Fruit fly (Drosophila melanogaster): ENCODE measurements around the gene Pde6.

dm6 chr3R:14477877-14478437 lies 80.1 kb downstream of the Pde6 start:
- TF ChIP-seq CG5204 (GFP tag; optimal IDR thresholded peaks at IDR 0.05) = no peak
- no peak for TF ChIP-seq CG12768 (GFP tag; optimal IDR thresholded peaks at IDR 0.05)
- no peak for TF ChIP-seq cnc (optimal IDR thresholded peaks at IDR 0.05)
- no peak for TF ChIP-seq CG7101 (tag; optimal IDR thresholded peaks at IDR 0.05)
- no peak for TF ChIP-seq ovo (GFP tag; optimal IDR thresholded peaks at IDR 0.05)
- TF ChIP-seq CG7045 (GFP tag; optimal IDR thresholded peaks at IDR 0.05) = no peak
- no peak for TF ChIP-seq toe (GFP tag; optimal IDR thresholded peaks at IDR 0.05)
- no peak for TF ChIP-seq kay (GFP tag; ENCODE audit: borderline replicate concordance)
